Worm (Caenorhabditis elegans) whole organism, young adult: ENCODE data around the gene C44H4.8.

Experiments used
- B0336.3 ChIP-seq: fragments of 200-800 bp; sonication (Bioruptor generic); IDR thresholded peaks from 2 replicates; pipeline ENCODE4 v1.3.6; 2022; ENCODE audit warnings: missing genetic modification characterization, missing compliant biosample characterization
- F39B2.1 ChIP-seq: fragments of 200-800 bp; sonication (Bioruptor generic); IDR thresholded peaks from 2 replicates; pipeline ENCODE4 v1.3.6; 2022; ENCODE audit warnings: missing genetic modification reagents, missing genetic modification characterization, missing compliant biosample characterization
- K11D2.4 ChIP-seq: fragments of 200-800 bp; sonication (Bioruptor generic); IDR thresholded peaks from 2 replicates; pipeline ENCODE4 v1.3.6; 2022; ENCODE audit warnings: missing genetic modification reagents, missing genetic modification characterization, missing compliant biosample characterization
- K12H6.12 ChIP-seq: fragments of 200-800 bp; sonication (Bioruptor generic); optimal IDR thresholded peaks from 2 replicates; lab custom pipeline; 2018; ENCODE audit warnings: mild to moderate bottlenecking, missing genetic modification characterization, missing compliant biosample characterization
- Y67H2A.10 ChIP-seq: fragments of 200-800 bp; sonication (Bioruptor generic); conservative IDR thresholded peaks from 2 replicates; pipeline ENCODE4 v1.3.6; 2022; ENCODE audit warnings: missing genetic modification reagents, missing genetic modification characterization, missing compliant biosample characterization
- Y79H2A.3 ChIP-seq: fragments of 200-800 bp; sonication (Bioruptor generic); conservative IDR thresholded peaks from 2 replicates; pipeline ENCODE4 v1.3.6; 2022; ENCODE audit warnings: missing genetic modification reagents, missing genetic modification characterization, missing compliant biosample characterization
- Y95B8A.8 ChIP-seq: fragments of 200-800 bp; sonication (Bioruptor generic); IDR thresholded peaks from 2 replicates; pipeline ENCODE4 v1.3.6; 2022; ENCODE audit warnings: missing genetic modification reagents, missing genetic modification characterization, missing compliant biosample characterization
- ZK185.1 ChIP-seq: sonication (generic microtip); optimal IDR thresholded peaks from 2 replicates; lab custom pipeline; 2016; ENCODE audit warnings: mild to moderate bottlenecking, missing genetic modification characterization, missing compliant biosample characterization; ENCODE audit not compliant: poor library complexity, severe bottlenecking
- atf-7 ChIP-seq: sonication (generic microtip); optimal IDR thresholded peaks from 2 replicates; lab custom pipeline; 2017; ENCODE audit warnings: mild to moderate bottlenecking, missing genetic modification characterization, missing compliant biosample characterization
- bed-2 ChIP-seq: fragments of 200-800 bp; sonication (Bioruptor generic); IDR thresholded peaks from 2 replicates; pipeline ENCODE4 v1.3.6; 2022; ENCODE audit warnings: missing genetic modification reagents, missing genetic modification characterization, missing compliant biosample characterization
- ccch-3 ChIP-seq: fragments of 200-800 bp; sonication (Bioruptor generic); optimal IDR thresholded peaks from 2 replicates; lab custom pipeline; 2018; ENCODE audit warnings: mild to moderate bottlenecking, missing genetic modification characterization, missing compliant biosample characterization
- ceh-27 ChIP-seq: fragments of 200-800 bp; sonication (Bioruptor generic); optimal IDR thresholded peaks from 2 replicates; lab custom pipeline; 2018; ENCODE audit warnings: mild to moderate bottlenecking, missing genetic modification characterization, moderate library complexity, missing compliant biosample characterization
- egl-18 ChIP-seq: fragments of 200-800 bp; sonication (Bioruptor generic); IDR thresholded peaks from 2 replicates; pipeline ENCODE4 v1.3.6; 2022; ENCODE audit warnings: missing genetic modification reagents, missing genetic modification characterization, missing compliant biosample characterization
- egrh-3 ChIP-seq: fragments of 200-800 bp; sonication (Bioruptor generic); IDR thresholded peaks from 2 replicates; pipeline ENCODE4 v1.3.6; 2022; ENCODE audit warnings: missing genetic modification reagents, missing genetic modification characterization, missing compliant biosample characterization
- him-1 ChIP-seq: sonication (generic microtip); optimal IDR thresholded peaks from 2 replicates; lab custom pipeline; 2016; ENCODE audit warnings: missing genotype, missing genetic modification reagents, missing genetic modification characterization, missing compliant biosample characterization
- hlh-26 ChIP-seq: fragments of 200-800 bp; sonication (Bioruptor generic); conservative IDR thresholded peaks from 2 replicates; pipeline ENCODE4 v1.3.6; 2022; ENCODE audit warnings: missing genetic modification reagents, missing genetic modification characterization, missing compliant biosample characterization
- hmg-1.2 ChIP-seq: fragments of 200-800 bp; sonication (Bioruptor generic); IDR thresholded peaks from 2 replicates; pipeline ENCODE4 v1.3.6; 2022; ENCODE audit warnings: missing genetic modification reagents, missing genetic modification characterization, missing compliant biosample characterization
- hmg-20 ChIP-seq: fragments of 200-800 bp; sonication (Bioruptor generic); IDR thresholded peaks from 2 replicates; pipeline ENCODE4 v1.3.6; 2022; ENCODE audit warnings: missing genetic modification reagents, missing genetic modification characterization, missing compliant biosample characterization
- lin-26 ChIP-seq: fragments of 200-800 bp; sonication (Bioruptor generic); IDR thresholded peaks from 2 replicates; pipeline ENCODE4 v1.3.6; 2022; ENCODE audit warnings: missing genetic modification reagents, missing genetic modification characterization, missing compliant biosample characterization
- lin-54 ChIP-seq: fragments of 200-800 bp; sonication (Bioruptor generic); optimal IDR thresholded peaks from 2 replicates; lab custom pipeline; 2018; ENCODE audit warnings: mild to moderate bottlenecking, missing genetic modification characterization, missing compliant biosample characterization
- lsy-27 ChIP-seq: sonication (generic microtip); optimal IDR thresholded peaks from 2 replicates; lab custom pipeline; 2017; ENCODE audit warnings: missing genetic modification characterization, mild to moderate bottlenecking, missing compliant biosample characterization, antibody characterized with exemption, missing genotype, borderline replicate concordance; ENCODE audit not compliant: insufficient read depth
- nhr-27 ChIP-seq: fragments of 200-800 bp; sonication (Bioruptor generic); optimal IDR thresholded peaks from 2 replicates; lab custom pipeline; 2018; ENCODE audit warnings: mild to moderate bottlenecking, missing genetic modification characterization, moderate library complexity, missing compliant biosample characterization
- nhr-80 ChIP-seq: sonication (generic microtip); optimal IDR thresholded peaks from 2 replicates; lab custom pipeline; 2016; ENCODE audit warnings: missing genetic modification characterization, missing compliant biosample characterization
- nhr-90 ChIP-seq: sonication (generic microtip); optimal IDR thresholded peaks from 2 replicates; lab custom pipeline; 2016; ENCODE audit warnings: missing genotype, mild to moderate bottlenecking, missing genetic modification characterization, missing compliant biosample characterization
- pbrm-1 ChIP-seq: fragments of 200-800 bp; sonication (Bioruptor generic); IDR thresholded peaks from 2 replicates; pipeline ENCODE4 v1.3.6; 2022; ENCODE audit warnings: missing genetic modification reagents, missing genetic modification characterization, missing compliant biosample characterization
- rpc-1 ChIP-seq, 2 experiments: fragments of 150-350 bp in 1 of 2; sonication (generic microtip) in 1 of 2; optimal IDR thresholded peaks; 2 replicates each; lab custom pipeline; 2014 to 2018; ENCODE audit warnings: missing biosample characterization in 1 of 2, missing genetic modification characterization in 1 of 2, missing genetic modification reagents in 1 of 2, missing genotype in 1 of 2
- sea-2 ChIP-seq: fragments of 200-800 bp; sonication (Bioruptor generic); IDR thresholded peaks from 2 replicates; pipeline ENCODE4 v1.3.6; 2022; ENCODE audit warnings: missing genetic modification characterization, missing compliant biosample characterization
- unc-130 ChIP-seq: sonication (generic microtip); optimal IDR thresholded peaks from 2 replicates; lab custom pipeline; 2016; ENCODE audit warnings: missing genetic modification reagents, missing genetic modification characterization, missing compliant biosample characterization
- unc-62 ChIP-seq: fragments of 150-350 bp; optimal IDR thresholded peaks from 2 replicates; lab custom pipeline; 2014; ENCODE audit warnings: missing biosample characterization, missing genetic modification reagents, missing genetic modification characterization
- ztf-22 ChIP-seq: fragments of 200-800 bp; sonication (Bioruptor generic); optimal IDR thresholded peaks from 2 replicates; lab custom pipeline; 2018; ENCODE audit warnings: mild to moderate bottlenecking, missing genetic modification characterization, moderate library complexity, missing compliant biosample characterization
- ztf-26 ChIP-seq: sonication (generic microtip); optimal IDR thresholded peaks from 2 replicates; lab custom pipeline; 2017; ENCODE audit warnings: missing genetic modification characterization, missing compliant biosample characterization

The C44H4.8 gene

ce11 chrX:14563818-14564217, 31.1 kb upstream of the C44H4.8 start:
- TF ChIP-seq K11D2.4 (GFP tag; lab: Robert Waterston, UW): 0 out of 2 replicates have a peak, but pooled peaks have one; percentile 44
- TF ChIP-seq ZK185.1 (tag; lab: Kevin White, UChicago): no peak

- TF ChIP-seq ztf-22 (GFP tag; lab: Kevin White, UChicago): no peak
- peak; percentile 19 for TF ChIP-seq nhr-80 (tag; lab: Kevin White, UChicago)
- no peak for TF ChIP-seq hmg-20 (GFP tag; lab: Robert Waterston, UW)
These were observed 29.7 kb upstream of the C44H4.8 start for ce11 chrX:14565245-14565644.

- no peak for TF ChIP-seq atf-7 (tag; lab: Kevin White, UChicago)
These were observed 28.9 kb upstream of the C44H4.8 start for ce11 chrX:14566047-14566446.

ce11 chrX:14568258-14568763, 26.6 kb upstream of the C44H4.8 start:
- TF ChIP-seq lin-26 (GFP tag; lab: Robert Waterston, UW) (no peak), egl-18 (GFP tag; lab: Robert Waterston, UW) (no peak), rpc-1 (optimal IDR thresholded peaks at IDR 0.05; lab: Kevin White, UChicago) (no peak), rpc-1 (tag; optimal IDR thresholded peaks at IDR 0.05; lab: Kevin White, UChicago) (no peak), him-1 (tag; lab: Kevin White, UChicago) (no peak), hmg-1.2 (GFP tag; lab: Robert Waterston, UW) (no peak), lsy-27 (tag; lab: Kevin White, UChicago) (no peak), nhr-90 (tag; lab: Kevin White, UChicago) (no peak), Y79H2A.3 (no peak), sea-2 (GFP tag; lab: Robert Waterston, UW) (no peak)

- TF ChIP-seq pbrm-1 (GFP tag; lab: Robert Waterston, UW) (no peak), unc-130 (GFP tag; lab: Kevin White, UChicago) (no peak), ceh-27 (no peak), ccch-3 (no peak), ztf-26 (tag; lab: Kevin White, UChicago) (no peak), egrh-3 (GFP tag; lab: Robert Waterston, UW) (no peak), nhr-27 (tag; lab: Kevin White, UChicago) (no peak), bed-2 (GFP tag; lab: Robert Waterston, UW) (no peak), hlh-26 (GFP tag; lab: Robert Waterston, UW) (no peak)
These were observed 23.6 kb upstream of the C44H4.8 start for ce11 chrX:14571277-14571676.

ce11 chrX:14572419-14572818, 22.5 kb upstream of the C44H4.8 start, which contains the start of gene lron-1:
Gene lron-1 (plus strand): TSS chrX:14572719.
- no peak for TF ChIP-seq Y95B8A.8
- TF ChIP-seq Y67H2A.10 (GFP tag; lab: Robert Waterston, UW): no peak
- TF ChIP-seq atf-7 (tag; lab: Kevin White, UChicago): no peak

- no peak for TF ChIP-seq lin-54 (GFP tag; lab: Kevin White, UChicago)
- no peak for TF ChIP-seq K12H6.12 (tag; lab: Kevin White, UChicago)
- peak; percentile 70 for TF ChIP-seq unc-62 (GFP tag; lab: Kevin White, UChicago)
- no peak for TF ChIP-seq F39B2.1
- no peak for TF ChIP-seq B0336.3 (GFP tag; lab: Robert Waterston, UW)
These were observed 19.0 kb upstream of the C44H4.8 start for ce11 chrX:14575920-14576319.
